Fruit fly (Drosophila melanogaster): ENCODE results near the gene CG43322.

dm6 chr2L:7025247-7025646, 12.1 kb downstream of the CG43322 start:
- TF ChIP-seq CG14711 (tag; optimal IDR thresholded peaks at IDR 0.05): no peak
- TF ChIP-seq kay (GFP tag; ENCODE audit: borderline replicate concordance): no peak
- no peak for TF ChIP-seq Clk (GFP tag; optimal IDR thresholded peaks at IDR 0.05)
- TF ChIP-seq CG7045 (GFP tag; optimal IDR thresholded peaks at IDR 0.05): no peak
- TF ChIP-seq bab1 (GFP tag; optimal IDR thresholded peaks at IDR 0.05): no peak
- no peak for TF ChIP-seq ovo (GFP tag; optimal IDR thresholded peaks at IDR 0.05)
- TF ChIP-seq CG12768 (GFP tag; optimal IDR thresholded peaks at IDR 0.05): no peak
- TF ChIP-seq CG33017 (tag; optimal IDR thresholded peaks at IDR 0.05): no peak
- no peak for TF ChIP-seq CG7101 (tag; optimal IDR thresholded peaks at IDR 0.05)
- no peak for TF ChIP-seq cnc (optimal IDR thresholded peaks at IDR 0.05)
- TF ChIP-seq cic (GFP tag; optimal IDR thresholded peaks at IDR 0.05): no peak
- no peak for TF ChIP-seq Hr96 (GFP tag; optimal IDR thresholded peaks at IDR 0.05)
- no peak for TF ChIP-seq pad (GFP tag; optimal IDR thresholded peaks at IDR 0.05)
- no peak for TF ChIP-seq toe (GFP tag; optimal IDR thresholded peaks at IDR 0.05)
